Worm (Caenorhabditis elegans) whole organism, L1 larva: ENCODE data around the gene rps-12.

Experiments used
- C04F5.9 ChIP-seq: sonication (generic microtip); optimal IDR thresholded peaks from 2 replicates; lab custom pipeline; 2016; ENCODE audit warnings: missing genetic modification characterization, missing compliant biosample characterization
- C16A3.4 ChIP-seq: fragments of 150-350 bp; optimal IDR thresholded peaks from 2 replicates; lab custom pipeline; 2014; ENCODE audit warnings: missing biosample characterization, missing genetic modification characterization
- C34B4.2 ChIP-seq: sonication (generic microtip); optimal IDR thresholded peaks from 2 replicates; lab custom pipeline; 2017; ENCODE audit warnings: mild to moderate bottlenecking, missing genetic modification characterization, missing compliant biosample characterization
- Y116A8C.19 ChIP-seq: sonication (generic microtip); optimal IDR thresholded peaks from 2 replicates; lab custom pipeline; 2016; ENCODE audit warnings: missing compliant biosample characterization, missing genetic modification characterization, borderline replicate concordance
- aha-1 ChIP-seq: fragments of 150-350 bp; optimal IDR thresholded peaks from 2 replicates; lab custom pipeline; 2014; ENCODE audit warnings: missing biosample characterization, missing genetic modification characterization
- alr-1 ChIP-seq: fragments of 200-800 bp; sonication (Bioruptor generic); optimal IDR thresholded peaks from 2 replicates; lab custom pipeline; 2018; ENCODE audit warnings: borderline replicate concordance, mild to moderate bottlenecking, missing genetic modification characterization, missing compliant biosample characterization
- aly-2 ChIP-seq: fragments of 150-350 bp; optimal IDR thresholded peaks from 2 replicates; lab custom pipeline; 2014; ENCODE audit warnings: missing biosample characterization, missing genetic modification characterization
- ama-1 ChIP-seq: fragments of 150-350 bp; optimal IDR thresholded peaks from 2 replicates; lab custom pipeline; 2014
- blmp-1 ChIP-seq: fragments of 150-350 bp; optimal IDR thresholded peaks from 2 replicates; lab custom pipeline; 2014; ENCODE audit warnings: missing biosample characterization, missing genetic modification characterization
- ceh-63 ChIP-seq: fragments of 200-800 bp; sonication (Bioruptor generic); optimal IDR thresholded peaks from 2 replicates; lab custom pipeline; 2018; ENCODE audit warnings: mild to moderate bottlenecking, missing genetic modification characterization, missing compliant biosample characterization
- ceh-8 ChIP-seq: fragments of 200-800 bp; sonication (Bioruptor generic); optimal IDR thresholded peaks from 2 replicates; lab custom pipeline; 2018; ENCODE audit warnings: mild to moderate bottlenecking, missing genetic modification characterization, moderate library complexity, missing compliant biosample characterization
- ceh-90 ChIP-seq: sonication (generic microtip); optimal IDR thresholded peaks from 2 replicates; lab custom pipeline; 2016; ENCODE audit warnings: missing genetic modification characterization, missing compliant biosample characterization
- ces-1 ChIP-seq: fragments of 150-350 bp; optimal IDR thresholded peaks from 2 replicates; lab custom pipeline; 2014; ENCODE audit warnings: missing biosample characterization, missing genetic modification reagents, missing genetic modification characterization
- dpl-1 ChIP-seq, 3 experiments: fragments of 150-350 bp in 2 of 3; sonication (generic microtip) in 1 of 3; optimal IDR thresholded peaks; 2 replicates each; lab custom pipeline; 2014 to 2017; ENCODE audit warnings: missing biosample characterization in 3 of 3, missing genetic modification characterization in 3 of 3, missing genetic modification reagents in 3 of 3
- dsc-1 ChIP-seq: sonication (generic microtip); optimal IDR thresholded peaks from 2 replicates; lab custom pipeline; 2016; ENCODE audit warnings: mild to moderate bottlenecking, missing genetic modification characterization, missing compliant biosample characterization
- egl-13 ChIP-seq: sonication (generic microtip); optimal IDR thresholded peaks from 2 replicates; lab custom pipeline; 2016; ENCODE audit warnings: missing genotype, missing genetic modification reagents, missing genetic modification characterization, missing compliant biosample characterization
- elt-2 ChIP-seq: sonication (generic microtip); optimal IDR thresholded peaks from 2 replicates; lab custom pipeline; 2016; ENCODE audit warnings: missing genetic modification characterization, mild to moderate bottlenecking, inconsistent platforms, missing compliant biosample characterization, missing genetic modification reagents
- elt-3 ChIP-seq, 6 experiments: fragments of 150-350 bp in 1 of 6; sonication (generic microtip); optimal IDR thresholded peaks; 2 replicates each; lab custom pipeline; 2017 to 2018; ENCODE audit warnings: missing biosample characterization in 6 of 6, missing genetic modification characterization in 6 of 6, inconsistent platforms in 1 of 6
- fkh-10 ChIP-seq: sonication (generic microtip); optimal IDR thresholded peaks from 2 replicates; lab custom pipeline; 2017; ENCODE audit warnings: missing biosample characterization, missing genetic modification reagents, missing genetic modification characterization
- fkh-8 ChIP-seq: sonication (generic microtip); optimal IDR thresholded peaks from 2 replicates; lab custom pipeline; 2016; ENCODE audit warnings: mild to moderate bottlenecking, missing genetic modification characterization, missing compliant biosample characterization
- grh-1 ChIP-seq: fragments of 200-800 bp; sonication (Bioruptor generic); IDR thresholded peaks from 2 replicates; pipeline ENCODE4 v1.3.6; 2022; ENCODE audit warnings: missing genetic modification reagents, missing genetic modification characterization, missing compliant biosample characterization
- hpl-2 ChIP-seq: fragments of 150-350 bp; optimal IDR thresholded peaks from 2 replicates; lab custom pipeline; 2014; ENCODE audit warnings: missing biosample characterization, missing genetic modification reagents, missing genetic modification characterization
- isw-1 ChIP-seq: fragments of 200-800 bp; sonication (Bioruptor generic); IDR thresholded peaks from 2 replicates; pipeline ENCODE4 v1.3.6; 2022; ENCODE audit warnings: missing genetic modification characterization, missing compliant biosample characterization
- jun-1 ChIP-seq: fragments of 150-350 bp; optimal IDR thresholded peaks from 2 replicates; lab custom pipeline; 2014; ENCODE audit warnings: missing biosample characterization, missing genetic modification reagents, missing genetic modification characterization
- lin-13 ChIP-seq: fragments of 150-350 bp; optimal IDR thresholded peaks from 2 replicates; lab custom pipeline; 2014; ENCODE audit warnings: missing biosample characterization, missing genetic modification reagents, missing genetic modification characterization
- lin-14 ChIP-seq: fragments of 200-800 bp; sonication (Bioruptor generic); optimal IDR thresholded peaks from 2 replicates; lab custom pipeline; 2018; ENCODE audit warnings: mild to moderate bottlenecking, missing genetic modification characterization, moderate library complexity, missing compliant biosample characterization
- lin-35 ChIP-seq, 2 experiments: fragments of 150-350 bp; optimal IDR thresholded peaks; 2 replicates each; lab custom pipeline; 2014; ENCODE audit warnings: missing biosample characterization in 2 of 2, missing genetic modification characterization in 2 of 2, missing genetic modification reagents in 2 of 2
- lin-39 ChIP-seq: fragments of 150-350 bp; optimal IDR thresholded peaks from 2 replicates; lab custom pipeline; 2014; ENCODE audit warnings: missing biosample characterization, missing genetic modification reagents, missing genetic modification characterization
- lsy-2 ChIP-seq, 2 experiments: fragments of 150-350 bp; optimal IDR thresholded peaks; 2 replicates each; lab custom pipeline; 2014; ENCODE audit warnings: missing biosample characterization in 2 of 2, missing genetic modification characterization in 2 of 2
- mab-9 ChIP-seq: fragments of 200-800 bp; sonication (Bioruptor generic); IDR thresholded peaks from 2 replicates; pipeline ENCODE4 v1.3.6; 2022; ENCODE audit warnings: missing genetic modification reagents, missing genetic modification characterization, missing compliant biosample characterization
- mef-2 ChIP-seq: fragments of 150-350 bp; optimal IDR thresholded peaks from 2 replicates; lab custom pipeline; 2014; ENCODE audit warnings: missing biosample characterization, missing genetic modification characterization
- mep-1 ChIP-seq: fragments of 150-350 bp; optimal IDR thresholded peaks from 2 replicates; lab custom pipeline; 2014; ENCODE audit warnings: missing biosample characterization, missing genetic modification characterization
- nhr-19 ChIP-seq: fragments of 200-800 bp; sonication (Bioruptor generic); conservative IDR thresholded peaks from 2 replicates; pipeline ENCODE4 v1.3.6; 2022; ENCODE audit warnings: missing genetic modification characterization, missing compliant biosample characterization
- nhr-20 ChIP-seq: sonication (generic microtip); optimal IDR thresholded peaks from 2 replicates; lab custom pipeline; 2016; ENCODE audit warnings: mild to moderate bottlenecking, missing genetic modification characterization, missing compliant biosample characterization
- nhr-237 ChIP-seq: fragments of 150-350 bp; optimal IDR thresholded peaks from 2 replicates; lab custom pipeline; 2014; ENCODE audit warnings: missing biosample characterization, missing genetic modification characterization
- nhr-28 ChIP-seq: fragments of 150-350 bp; optimal IDR thresholded peaks from 2 replicates; lab custom pipeline; 2014; ENCODE audit warnings: missing biosample characterization, missing genetic modification characterization
- nhr-71 ChIP-seq: sonication (generic microtip); optimal IDR thresholded peaks from 2 replicates; lab custom pipeline; 2016; ENCODE audit warnings: mild to moderate bottlenecking, missing genetic modification characterization, moderate library complexity, missing compliant biosample characterization
- nhr-77 ChIP-seq: fragments of 150-350 bp; optimal IDR thresholded peaks from 2 replicates; lab custom pipeline; 2014; ENCODE audit warnings: missing biosample characterization, missing genetic modification characterization
- nhr-84 ChIP-seq: sonication (generic microtip); optimal IDR thresholded peaks from 2 replicates; lab custom pipeline; 2017; ENCODE audit warnings: missing biosample characterization, missing genetic modification characterization
- nhr-90 ChIP-seq: sonication (generic microtip); optimal IDR thresholded peaks from 2 replicates; lab custom pipeline; 2016; ENCODE audit warnings: mild to moderate bottlenecking, missing genetic modification characterization, missing compliant biosample characterization; ENCODE audit not compliant: poor library complexity
- pqm-1 ChIP-seq: sonication (generic microtip); optimal IDR thresholded peaks from 3 replicates; lab custom pipeline; 2017; ENCODE audit warnings: missing biosample characterization, missing genetic modification characterization
- rnt-1 ChIP-seq: sonication (generic microtip); optimal IDR thresholded peaks from 2 replicates; lab custom pipeline; 2016; ENCODE audit warnings: mild to moderate bottlenecking, missing genetic modification characterization, moderate library complexity, missing compliant biosample characterization
- skn-1 ChIP-seq: fragments of 150-350 bp; optimal IDR thresholded peaks from 2 replicates; lab custom pipeline; 2014; ENCODE audit warnings: missing biosample characterization, missing genetic modification characterization
- snpc-4 ChIP-seq: fragments of 150-350 bp; optimal IDR thresholded peaks from 2 replicates; lab custom pipeline; 2014; ENCODE audit warnings: missing biosample characterization, missing genetic modification characterization
- snu-23 ChIP-seq: sonication (generic microtip); optimal IDR thresholded peaks from 2 replicates; lab custom pipeline; 2016; ENCODE audit warnings: missing genetic modification characterization, missing compliant biosample characterization
- sox-4 ChIP-seq: sonication (generic microtip); optimal IDR thresholded peaks from 2 replicates; lab custom pipeline; 2016; ENCODE audit warnings: missing genetic modification characterization, missing compliant biosample characterization
- swsn-7 ChIP-seq: sonication (generic microtip); optimal IDR thresholded peaks from 2 replicates; lab custom pipeline; 2016; ENCODE audit warnings: missing genetic modification characterization, missing compliant biosample characterization
- tbx-2 ChIP-seq: sonication (generic microtip); optimal IDR thresholded peaks from 2 replicates; lab custom pipeline; 2016; ENCODE audit warnings: missing genetic modification characterization, missing compliant biosample characterization
- unc-62 ChIP-seq: fragments of 150-350 bp; optimal IDR thresholded peaks from 2 replicates; lab custom pipeline; 2014; ENCODE audit warnings: missing biosample characterization, missing genetic modification reagents, missing genetic modification characterization
- unc-86 ChIP-seq: sonication (generic microtip); optimal IDR thresholded peaks from 2 replicates; lab custom pipeline; 2016; ENCODE audit warnings: missing genetic modification characterization, missing compliant biosample characterization
- vab-15 ChIP-seq: sonication (generic microtip); optimal IDR thresholded peaks from 2 replicates; lab custom pipeline; 2017; ENCODE audit warnings: missing genotype, mild to moderate bottlenecking, missing genetic modification characterization, missing compliant biosample characterization
- xbp-1 ChIP-seq: sonication (generic microtip); optimal IDR thresholded peaks from 2 replicates; lab custom pipeline; 2016; ENCODE audit warnings: missing genetic modification characterization, missing compliant biosample characterization
- zag-1 ChIP-seq: fragments of 150-350 bp; optimal IDR thresholded peaks from 2 replicates; lab custom pipeline; 2014; ENCODE audit warnings: missing biosample characterization, missing genetic modification characterization
- zip-4 ChIP-seq: fragments of 200-800 bp; sonication (Bioruptor generic); optimal IDR thresholded peaks from 2 replicates; lab custom pipeline; 2018; ENCODE audit warnings: mild to moderate bottlenecking, missing genetic modification characterization, moderate library complexity, missing compliant biosample characterization

The rps-12 gene

ce11 chrIII:5688246-5688645 is 9.1 kb downstream of the rps-12 start (continued):
- TF ChIP-seq elt-3 (tag; optimal IDR thresholded peaks at IDR 0.05; lab: Kevin White, UChicago) (no peak), nhr-84 (tag; lab: Kevin White, UChicago) (no peak), unc-86 (tag; lab: Kevin White, UChicago) (peak; percentile 7), ceh-63 (GFP tag; lab: Kevin White, UChicago) (no peak), ces-1 (no peak), swsn-7 (tag; lab: Kevin White, UChicago) (peak; percentile 47), lin-14 (GFP tag; lab: Kevin White, UChicago) (peak; percentile 74), mep-1 (tag; lab: Kevin White, UChicago) (peak; percentile 55), mef-2 (tag; lab: Kevin White, UChicago) (no peak), unc-62 (GFP tag; lab: Kevin White, UChicago) (no peak), dsc-1 (tag; lab: Kevin White, UChicago) (no peak), nhr-71 (peak; percentile 64), egl-13 (tag; lab: Kevin White, UChicago) (no peak), C04F5.9 (tag; lab: Kevin White, UChicago) (no peak), nhr-28 (tag; lab: Kevin White, UChicago) (no peak), nhr-77 (tag; lab: Kevin White, UChicago) (peak; percentile 47), C34B4.2 (tag; lab: Kevin White, UChicago) (no peak), alr-1 (no peak), sox-4 (tag; lab: Kevin White, UChicago) (no peak), jun-1 (no peak), isw-1 (GFP tag; lab: Robert Waterston, UW) (0 out of 2 replicates have a peak, but pooled peaks have one; percentile 7), Y116A8C.19 (tag; lab: Kevin White, UChicago) (no peak), vab-15 (tag; lab: Kevin White, UChicago) (no peak), grh-1 (no peak), pqm-1 (tag; lab: Kevin White, UChicago) (no peak), blmp-1 (tag; lab: Kevin White, UChicago) (no peak), lin-13 (no peak), nhr-90 (tag; lab: Kevin White, UChicago) (no peak), lsy-2 (tag; optimal IDR thresholded peaks at IDR 0.05; lab: Kevin White, UChicago) (peak; percentile 22 to 67), xbp-1 (tag; lab: Kevin White, UChicago) (peak; percentile 13), zip-4 (GFP tag; lab: Kevin White, UChicago) (no peak), nhr-237 (tag; lab: Kevin White, UChicago) (no peak), nhr-19 (GFP tag; lab: Robert Waterston, UW) (peak; percentile 16), ama-1 (no peak), elt-2 (tag; lab: Kevin White, UChicago) (no peak), skn-1 (peak; percentile 35), snu-23 (peak; percentile 55), nhr-20 (peak; percentile 34), dpl-1 (GFP tag; optimal IDR thresholded peaks at IDR 0.05; lab: Kevin White, UChicago) (peak in 1 of 3 experiments; percentile 32), rnt-1 (tag; lab: Kevin White, UChicago) (peak; percentile 43), mab-9 (no peak), fkh-8 (tag; lab: Kevin White, UChicago) (peak; percentile 41), ceh-90 (tag; lab: Kevin White, UChicago) (no peak), hpl-2 (GFP tag; lab: Kevin White, UChicago) (no peak), ceh-8 (no peak), lin-39 (no peak), aha-1 (tag; lab: Kevin White, UChicago) (no peak), fkh-10 (GFP tag; lab: Kevin White, UChicago) (peak; percentile 5), snpc-4 (tag; lab: Kevin White, UChicago) (peak; percentile 1), lin-35 (GFP tag; optimal IDR thresholded peaks at IDR 0.05; lab: Kevin White, UChicago) (peak in 1 of 2 experiments; percentile 54), aly-2 (tag; lab: Kevin White, UChicago) (no peak), zag-1 (tag; lab: Kevin White, UChicago) (no peak), C16A3.4 (tag; lab: Kevin White, UChicago) (peak; percentile 12), tbx-2 (tag; lab: Kevin White, UChicago) (peak; percentile 42)
